Fruit fly (Drosophila melanogaster) whole organism, larva: ENCODE data around the gene sov.

Source experiments
- noc ChIP-seq: fragments of 200-800 bp; sonication (Bioruptor generic); optimal IDR thresholded peaks from 3 replicates; lab custom pipeline; 2019; ENCODE audit warnings: missing biosample characterization, mild to moderate bottlenecking, missing genetic modification characterization, moderate library complexity

The sov gene

dm6 chrX:6803880-6804484 lies 47.9 kb downstream of the sov start:
- TF ChIP-seq noc (tag; lab: Kevin White, UChicago): no peak

- peak; percentile 71 for TF ChIP-seq noc (tag; lab: Kevin White, UChicago)
Observed at dm6 chrX:6804485-6805295, 48.6 kb downstream of the sov start.

- no peak for TF ChIP-seq noc (tag; lab: Kevin White, UChicago)
Observed at dm6 chrX:6805404-6805803, 49.3 kb downstream of the sov start.

- no peak for TF ChIP-seq noc (tag; lab: Kevin White, UChicago)
Observed at dm6 chrX:6813678-6814077, 57.6 kb downstream of the sov start, which contains the start of gene iav. TSS of gene iav (plus strand) at chrX:6813978.
